Worm (Caenorhabditis elegans) whole organism, L4/young adult: Measurements from ENCODE around the gene Y40B10A.9.

ENCODE experiments used
- W03F9.2 ChIP-seq: fragments of 150-350 bp; optimal IDR thresholded peaks from 2 replicates; lab custom pipeline; 2014; ENCODE audit warnings: missing biosample characterization, missing genetic modification characterization
- dao-5 ChIP-seq: sonication (generic microtip); optimal IDR thresholded peaks from 2 replicates; lab custom pipeline; 2016; ENCODE audit warnings: missing genotype, missing genetic modification characterization, moderate library complexity, missing compliant biosample characterization
- him-1 ChIP-seq: sonication (generic microtip); optimal IDR thresholded peaks from 2 replicates; lab custom pipeline; 2016; ENCODE audit warnings: missing genotype, missing genetic modification reagents, missing genetic modification characterization, missing compliant biosample characterization

ce11 chrV:2051507-2051906 lies 21.2 kb downstream of the Y40B10A.9 start, which contains the start of gene Y40B10A.11:
- TF ChIP-seq him-1 (tag; lab: Kevin White, UChicago) (no peak), dao-5 (tag; lab: Kevin White, UChicago) (no peak), W03F9.2 (tag; lab: Kevin White, UChicago) (no peak)
